Worm (Caenorhabditis elegans) whole organism, late embryonic: ENCODE data around the gene srw-71.

Experiments used
- C08G9.2 ChIP-seq: sonication (generic microtip); optimal IDR thresholded peaks from 2 replicates; lab custom pipeline; 2016; ENCODE audit warnings: mild to moderate bottlenecking, missing genetic modification characterization, moderate library complexity, missing compliant biosample characterization
- ahr-1 ChIP-seq: sonication (generic microtip); optimal IDR thresholded peaks from 2 replicates; lab custom pipeline; 2016; ENCODE audit warnings: missing genetic modification characterization, missing compliant biosample characterization
- ama-1 ChIP-seq: fragments of 150-350 bp; optimal IDR thresholded peaks from 2 replicates; lab custom pipeline; 2014
- ceh-19 ChIP-seq: fragments of 200-800 bp; sonication (Bioruptor generic); optimal IDR thresholded peaks from 2 replicates; lab custom pipeline; 2018; ENCODE audit warnings: mild to moderate bottlenecking, missing genetic modification characterization, missing compliant biosample characterization
- ceh-2 ChIP-seq: sonication (generic microtip); optimal IDR thresholded peaks from 2 replicates; lab custom pipeline; 2016; ENCODE audit warnings: missing genotype, missing genetic modification characterization, missing compliant biosample characterization
- ceh-22 ChIP-seq: sonication (generic microtip); optimal IDR thresholded peaks from 2 replicates; lab custom pipeline; 2017; ENCODE audit warnings: missing biosample characterization, missing genetic modification characterization
- ceh-24 ChIP-seq: sonication (generic microtip); optimal IDR thresholded peaks from 2 replicates; lab custom pipeline; 2016; ENCODE audit warnings: mild to moderate bottlenecking, missing genetic modification characterization, missing compliant biosample characterization
- ceh-30 ChIP-seq: fragments of 150-350 bp; optimal IDR thresholded peaks from 2 replicates; lab custom pipeline; 2014; ENCODE audit warnings: missing biosample characterization, missing genetic modification characterization
- ceh-34 ChIP-seq: sonication (generic microtip); optimal IDR thresholded peaks from 2 replicates; lab custom pipeline; 2016; ENCODE audit warnings: mild to moderate bottlenecking, missing genetic modification characterization, missing compliant biosample characterization
- ceh-48 ChIP-seq: sonication (generic microtip); optimal IDR thresholded peaks from 2 replicates; lab custom pipeline; 2016; ENCODE audit warnings: missing genetic modification characterization, inconsistent platforms, missing compliant biosample characterization
- ceh-9 ChIP-seq: sonication (generic microtip); optimal IDR thresholded peaks from 2 replicates; lab custom pipeline; 2016; ENCODE audit warnings: mild to moderate bottlenecking, missing genetic modification characterization, inconsistent platforms, missing compliant biosample characterization
- che-1 ChIP-seq: sonication (generic microtip); optimal IDR thresholded peaks from 2 replicates; lab custom pipeline; 2016; ENCODE audit warnings: mild to moderate bottlenecking, missing genetic modification characterization, missing compliant biosample characterization
- dmd-4 ChIP-seq: sonication (generic microtip); optimal IDR thresholded peaks from 2 replicates; lab custom pipeline; 2016; ENCODE audit warnings: borderline replicate concordance, missing genetic modification characterization, missing compliant biosample characterization
- elt-4 ChIP-seq: sonication (generic microtip); optimal IDR thresholded peaks from 2 replicates; lab custom pipeline; 2016; ENCODE audit warnings: missing genetic modification characterization, missing compliant biosample characterization
- ets-4 ChIP-seq: sonication (generic microtip); optimal IDR thresholded peaks from 2 replicates; lab custom pipeline; 2016; ENCODE audit warnings: missing genetic modification characterization, missing compliant biosample characterization
- eyg-1 ChIP-seq: sonication (generic microtip); optimal IDR thresholded peaks from 2 replicates; lab custom pipeline; 2016; ENCODE audit warnings: missing genotype, missing genetic modification characterization, missing compliant biosample characterization
- fkh-10 ChIP-seq: fragments of 150-350 bp; optimal IDR thresholded peaks from 2 replicates; lab custom pipeline; 2014; ENCODE audit warnings: missing biosample characterization, missing genetic modification reagents, missing genetic modification characterization
- gmeb-2 ChIP-seq: sonication (generic microtip); optimal IDR thresholded peaks from 2 replicates; lab custom pipeline; 2016; ENCODE audit warnings: missing genetic modification characterization, inconsistent platforms, missing compliant biosample characterization
- hlh-13 ChIP-seq: fragments of 200-800 bp; sonication (Bioruptor generic); optimal IDR thresholded peaks from 2 replicates; lab custom pipeline; 2018; ENCODE audit warnings: mild to moderate bottlenecking, missing genetic modification characterization, missing compliant biosample characterization
- hlh-15 ChIP-seq: sonication (generic microtip); optimal IDR thresholded peaks from 2 replicates; lab custom pipeline; 2016; ENCODE audit warnings: missing genetic modification characterization, missing compliant biosample characterization
- hlh-6 ChIP-seq: sonication (generic microtip); optimal IDR thresholded peaks from 2 replicates; lab custom pipeline; 2016; ENCODE audit warnings: missing genotype, missing genetic modification characterization, missing compliant biosample characterization
- lim-6 ChIP-seq: sonication (generic microtip); optimal IDR thresholded peaks from 2 replicates; lab custom pipeline; 2016; ENCODE audit warnings: missing genetic modification characterization, missing compliant biosample characterization
- madf-2 ChIP-seq: sonication (generic microtip); optimal IDR thresholded peaks from 2 replicates; lab custom pipeline; 2017; ENCODE audit warnings: missing genetic modification characterization, missing compliant biosample characterization
- mec-3 ChIP-seq: sonication (generic microtip); optimal IDR thresholded peaks from 2 replicates; lab custom pipeline; 2016; ENCODE audit warnings: borderline replicate concordance, missing genetic modification characterization, missing compliant biosample characterization
- nfya-1 ChIP-seq: sonication (generic microtip); optimal IDR thresholded peaks from 2 replicates; lab custom pipeline; 2017; ENCODE audit warnings: missing genetic modification characterization, mild to moderate bottlenecking, missing compliant biosample characterization, antibody characterized with exemption, moderate library complexity
- nhr-11 ChIP-seq: fragments of 150-350 bp; optimal IDR thresholded peaks from 2 replicates; lab custom pipeline; 2014; ENCODE audit warnings: missing biosample characterization, missing genetic modification characterization
- npax-4 ChIP-seq: sonication (generic microtip); optimal IDR thresholded peaks from 2 replicates; lab custom pipeline; 2016; ENCODE audit warnings: missing genetic modification characterization, missing compliant biosample characterization
- odd-2 ChIP-seq: sonication (generic microtip); optimal IDR thresholded peaks from 2 replicates; lab custom pipeline; 2017; ENCODE audit warnings: antibody characterized with exemption, mild to moderate bottlenecking, missing genetic modification characterization, missing compliant biosample characterization
- pat-9 ChIP-seq: fragments of 200-800 bp; sonication (Bioruptor generic); optimal IDR thresholded peaks from 2 replicates; lab custom pipeline; 2018; ENCODE audit warnings: mild to moderate bottlenecking, missing genetic modification characterization, moderate library complexity, missing compliant biosample characterization
- pros-1 ChIP-seq: fragments of 150-350 bp; optimal IDR thresholded peaks from 2 replicates; lab custom pipeline; 2014; ENCODE audit warnings: missing biosample characterization, missing genetic modification reagents, missing genetic modification characterization
- ref-2 ChIP-seq: sonication (generic microtip); optimal IDR thresholded peaks from 2 replicates; lab custom pipeline; 2016; ENCODE audit warnings: missing genetic modification characterization, missing compliant biosample characterization
- rnt-1 ChIP-seq: sonication (generic microtip); optimal IDR thresholded peaks from 2 replicates; lab custom pipeline; 2016; ENCODE audit warnings: missing genetic modification characterization, missing compliant biosample characterization
- sox-4 ChIP-seq: sonication (generic microtip); optimal IDR thresholded peaks from 2 replicates; lab custom pipeline; 2017; ENCODE audit warnings: mild to moderate bottlenecking, missing genetic modification characterization, inconsistent platforms, missing compliant biosample characterization
- tbx-2 ChIP-seq: sonication (generic microtip); optimal IDR thresholded peaks from 2 replicates; lab custom pipeline; 2016; ENCODE audit warnings: missing genetic modification characterization, missing compliant biosample characterization
- tbx-7 ChIP-seq: sonication (generic microtip); optimal IDR thresholded peaks from 2 replicates; lab custom pipeline; 2016; ENCODE audit warnings: missing genotype, missing genetic modification characterization, missing compliant biosample characterization
- ttx-3 ChIP-seq: sonication (generic microtip); optimal IDR thresholded peaks from 2 replicates; lab custom pipeline; 2016; ENCODE audit warnings: missing genetic modification reagents, missing genetic modification characterization, missing compliant biosample characterization
- unc-3 ChIP-seq, 2 experiments: fragments of 200-800 bp in 1 of 2; sonication (Bioruptor generic) in 1 of 2; sonication (generic microtip) in 1 of 2; conservative IDR thresholded peaks in 1 of 2; optimal IDR thresholded peaks in 1 of 2; 2 replicates each; pipeline versions ENCODE4 v1.3.6 to Lab custom; 2016 to 2022; ENCODE audit warnings: missing compliant biosample characterization in 2 of 2, missing genetic modification characterization in 2 of 2, missing genetic modification reagents in 1 of 2
- unc-55 ChIP-seq: sonication (generic microtip); optimal IDR thresholded peaks from 2 replicates; lab custom pipeline; 2017; ENCODE audit warnings: missing biosample characterization, missing genetic modification reagents, missing genetic modification characterization
- ztf-16 ChIP-seq: sonication (generic microtip); optimal IDR thresholded peaks from 2 replicates; lab custom pipeline; 2017; ENCODE audit warnings: missing genetic modification characterization, missing compliant biosample characterization

The srw-71 gene

DNA sequence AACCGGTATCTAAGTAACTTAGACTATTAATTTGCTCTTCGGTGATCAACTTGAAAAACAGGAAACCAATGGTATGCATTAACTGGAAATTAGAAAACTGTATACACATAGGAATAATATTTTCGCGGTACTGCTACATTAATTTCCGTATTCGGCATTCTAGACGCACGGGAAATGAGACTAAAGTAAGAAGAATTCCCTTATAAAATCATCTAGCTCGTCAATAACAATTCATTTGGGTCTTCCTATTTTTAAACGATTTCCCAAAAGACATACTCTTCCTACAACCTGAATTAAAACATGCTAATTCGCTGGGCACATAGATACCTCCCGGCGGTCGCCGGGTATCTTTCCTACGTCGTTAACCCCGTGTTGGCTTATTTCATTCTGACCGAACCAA lies 28.6 kb downstream of the srw-71 start, which contains the start of gene srj-13:
Gene srj-13, plus strand, starts transcription at position 301 of the 400 bp plus-strand sequence.
- no peak for TF ChIP-seq ceh-9
- no peak for TF ChIP-seq C08G9.2
- TF ChIP-seq tbx-2 = no peak
- no peak for TF ChIP-seq unc-3 (GFP tag; conservative IDR thresholded peaks at IDR 0.05; lab: Robert Waterston, UW)
- TF ChIP-seq unc-3 (tag; optimal IDR thresholded peaks at IDR 0.05; lab: Kevin White, UChicago) = no peak
- TF ChIP-seq rnt-1 (tag; lab: Kevin White, UChicago) = no peak
- TF ChIP-seq ahr-1 (tag; lab: Kevin White, UChicago) = no peak
- no peak for TF ChIP-seq pros-1 (tag; lab: Kevin White, UChicago)
- no peak for TF ChIP-seq elt-4 (tag; lab: Kevin White, UChicago)
- no peak for TF ChIP-seq hlh-15
- no peak for TF ChIP-seq lim-6 (tag; lab: Kevin White, UChicago)
- no peak for TF ChIP-seq ref-2 (tag; lab: Kevin White, UChicago)
- no peak for TF ChIP-seq ets-4 (tag; lab: Kevin White, UChicago)
- no peak for TF ChIP-seq sox-4 (tag; lab: Kevin White, UChicago)
- no peak for TF ChIP-seq ceh-34 (tag; lab: Kevin White, UChicago)
- TF ChIP-seq ztf-16 (tag; lab: Kevin White, UChicago) = no peak
- TF ChIP-seq ceh-24 (tag; lab: Kevin White, UChicago) = no peak
- TF ChIP-seq nhr-11 (tag; lab: Kevin White, UChicago) = no peak

ce11 chrV:7400588-7400987 lies 30.3 kb downstream of the srw-71 start, which contains the start of gene srx-60:
Gene srx-60, plus strand, starts transcription at chrV:7400888.
- TF ChIP-seq tbx-2 = no peak
- TF ChIP-seq fkh-10 (GFP tag; lab: Kevin White, UChicago) = no peak
- no peak for TF ChIP-seq odd-2

- TF ChIP-seq elt-4 (tag; lab: Kevin White, UChicago) (no peak), madf-2 (tag; lab: Kevin White, UChicago) (no peak), dmd-4 (no peak), ceh-2 (tag; lab: Kevin White, UChicago) (no peak), ama-1 (no peak), gmeb-2 (tag; lab: Kevin White, UChicago) (no peak), ets-4 (tag; lab: Kevin White, UChicago) (no peak), lim-6 (tag; lab: Kevin White, UChicago) (no peak), ref-2 (tag; lab: Kevin White, UChicago) (no peak), ceh-30 (tag; lab: Kevin White, UChicago) (no peak), ceh-19 (GFP tag; lab: Kevin White, UChicago) (no peak), eyg-1 (tag; lab: Kevin White, UChicago) (no peak), che-1 (tag; lab: Kevin White, UChicago) (no peak), hlh-6 (tag; lab: Kevin White, UChicago) (no peak)
Measured at ce11 chrV:7400095-7400494, 30.8 kb downstream of the srw-71 start, which contains the start of gene cnc-9. Gene cnc-9, minus strand, starts transcription at chrV:7400195.

DNA sequence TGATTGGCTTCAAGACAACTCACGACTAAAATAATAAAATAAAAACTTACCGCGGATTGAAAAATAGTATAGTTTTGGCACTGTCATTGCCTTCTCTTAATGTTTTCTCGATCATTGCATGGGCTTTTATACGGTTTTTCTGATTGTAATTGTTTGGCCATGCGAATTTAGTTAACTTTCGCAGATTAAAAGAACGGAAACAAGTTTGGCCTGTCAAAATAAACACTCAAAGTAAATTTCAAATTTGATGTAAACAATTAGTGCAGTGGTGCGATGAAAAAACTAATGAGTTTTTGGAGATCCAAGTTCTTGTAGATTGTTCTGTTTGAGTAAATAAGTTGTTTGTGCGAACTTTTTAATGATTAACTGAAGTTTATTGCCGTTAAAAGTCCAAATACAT lies 31.7 kb downstream of the srw-71 start, which contains the start of gene gst-41:
Gene gst-41, minus strand, starts transcription at position 101 of the 400 bp plus-strand sequence.
- TF ChIP-seq hlh-13 (GFP tag; lab: Kevin White, UChicago) = no peak
- no peak for TF ChIP-seq tbx-7 (tag; lab: Kevin White, UChicago)
- no peak for TF ChIP-seq nfya-1 (tag; lab: Kevin White, UChicago)
- no peak for TF ChIP-seq unc-55 (GFP tag; lab: Kevin White, UChicago)
- no peak for TF ChIP-seq mec-3 (tag; lab: Kevin White, UChicago)
- TF ChIP-seq ttx-3 (tag; lab: Kevin White, UChicago) = no peak
- TF ChIP-seq ceh-2 (tag; lab: Kevin White, UChicago) = no peak
- TF ChIP-seq npax-4 (tag; lab: Kevin White, UChicago) = no peak
- no peak for TF ChIP-seq fkh-10 (GFP tag; lab: Kevin White, UChicago)
- TF ChIP-seq pat-9 = no peak
- TF ChIP-seq ceh-48 (tag; lab: Kevin White, UChicago) = no peak
- TF ChIP-seq ceh-22 (tag; lab: Kevin White, UChicago) = no peak
